Worm (Caenorhabditis elegans) whole organism, young adult: ENCODE data around the gene lap-1.

Source experiments
- B0261.1 ChIP-seq: sonication (generic microtip); optimal IDR thresholded peaks from 2 replicates; lab custom pipeline; 2016; ENCODE audit warnings: mild to moderate bottlenecking, missing genetic modification characterization, moderate library complexity, missing compliant biosample characterization
- B0336.3 ChIP-seq: fragments of 200-800 bp; sonication (Bioruptor generic); IDR thresholded peaks from 2 replicates; pipeline ENCODE4 v1.3.6; 2022; ENCODE audit warnings: missing genetic modification characterization, missing compliant biosample characterization
- D2030.7 ChIP-seq: fragments of 200-800 bp; sonication (Bioruptor generic); IDR thresholded peaks from 2 replicates; pipeline ENCODE4 v1.3.6; 2022; ENCODE audit warnings: missing genetic modification reagents, missing genetic modification characterization, missing compliant biosample characterization
- F10E7.11 ChIP-seq: sonication (generic microtip); optimal IDR thresholded peaks from 2 replicates; lab custom pipeline; 2017; ENCODE audit warnings: mild to moderate bottlenecking, missing genetic modification characterization, moderate library complexity, missing compliant biosample characterization
- F22D6.2 ChIP-seq: sonication (generic microtip); optimal IDR thresholded peaks from 2 replicates; lab custom pipeline; 2016; ENCODE audit warnings: mild to moderate bottlenecking, missing genetic modification characterization, missing compliant biosample characterization
- F23B12.7 ChIP-seq: sonication (generic microtip); optimal IDR thresholded peaks from 2 replicates; lab custom pipeline; 2017; ENCODE audit warnings: missing genetic modification characterization, mild to moderate bottlenecking, missing compliant biosample characterization, antibody characterized with exemption, moderate library complexity; ENCODE audit not compliant: insufficient read depth
- F49E8.2 ChIP-seq: sonication (generic microtip); optimal IDR thresholded peaks from 3 replicates; lab custom pipeline; 2017; ENCODE audit warnings: missing genetic modification characterization, mild to moderate bottlenecking, missing compliant biosample characterization, antibody characterized with exemption, moderate library complexity; ENCODE audit not compliant: insufficient read depth
- F55B11.4 ChIP-seq: sonication (generic microtip); optimal IDR thresholded peaks from 2 replicates; lab custom pipeline; 2016; ENCODE audit warnings: missing compliant biosample characterization, missing genetic modification characterization, borderline replicate concordance; ENCODE audit not compliant: insufficient read depth
- F57C9.4 ChIP-seq: sonication (generic microtip); optimal IDR thresholded peaks from 2 replicates; lab custom pipeline; 2017; ENCODE audit warnings: mild to moderate bottlenecking, missing genetic modification characterization, missing compliant biosample characterization
- T26A5.8 ChIP-seq: sonication (generic microtip); optimal IDR thresholded peaks from 2 replicates; lab custom pipeline; 2016; ENCODE audit warnings: missing genetic modification characterization, missing compliant biosample characterization
- Y56A3A.18 ChIP-seq: fragments of 200-800 bp; sonication (Bioruptor generic); IDR thresholded peaks from 2 replicates; pipeline ENCODE4 v1.3.6; 2022; ENCODE audit warnings: missing genetic modification reagents, missing genetic modification characterization, missing compliant biosample characterization
- Y67H2A.10 ChIP-seq: fragments of 200-800 bp; sonication (Bioruptor generic); conservative IDR thresholded peaks from 2 replicates; pipeline ENCODE4 v1.3.6; 2022; ENCODE audit warnings: missing genetic modification reagents, missing genetic modification characterization, missing compliant biosample characterization
- ZK185.1 ChIP-seq: sonication (generic microtip); optimal IDR thresholded peaks from 2 replicates; lab custom pipeline; 2016; ENCODE audit warnings: mild to moderate bottlenecking, missing genetic modification characterization, missing compliant biosample characterization; ENCODE audit not compliant: poor library complexity, severe bottlenecking
- akir-1 ChIP-seq: fragments of 200-800 bp; sonication (Bioruptor generic); optimal IDR thresholded peaks from 2 replicates; lab custom pipeline; 2018; ENCODE audit warnings: mild to moderate bottlenecking, missing genetic modification characterization, moderate library complexity, missing compliant biosample characterization
- aptf-3 ChIP-seq: fragments of 200-800 bp; sonication (Bioruptor generic); IDR thresholded peaks from 2 replicates; pipeline ENCODE4 v1.3.6; 2022; ENCODE audit warnings: missing genetic modification characterization, missing compliant biosample characterization
- athp-1 ChIP-seq: sonication (generic microtip); optimal IDR thresholded peaks from 2 replicates; lab custom pipeline; 2017; ENCODE audit warnings: mild to moderate bottlenecking, missing genetic modification characterization, missing compliant biosample characterization
- attf-5 ChIP-seq: fragments of 200-800 bp; sonication (Bioruptor generic); optimal IDR thresholded peaks from 2 replicates; lab custom pipeline; 2018; ENCODE audit warnings: mild to moderate bottlenecking, missing genetic modification characterization, missing compliant biosample characterization
- attf-6 ChIP-seq: fragments of 200-800 bp; sonication (Bioruptor generic); IDR thresholded peaks from 2 replicates; pipeline ENCODE4 v1.3.6; 2022; ENCODE audit warnings: missing genetic modification reagents, missing genetic modification characterization, missing compliant biosample characterization
- ccch-3 ChIP-seq: fragments of 200-800 bp; sonication (Bioruptor generic); optimal IDR thresholded peaks from 2 replicates; lab custom pipeline; 2018; ENCODE audit warnings: mild to moderate bottlenecking, missing genetic modification characterization, missing compliant biosample characterization
- ceh-100 ChIP-seq: fragments of 200-800 bp; sonication (Bioruptor generic); IDR thresholded peaks from 2 replicates; pipeline ENCODE4 v1.3.6; 2022; ENCODE audit warnings: missing genetic modification reagents, missing genetic modification characterization, missing compliant biosample characterization
- ceh-91 ChIP-seq: fragments of 200-800 bp; sonication (Bioruptor generic); IDR thresholded peaks from 2 replicates; pipeline ENCODE4 v1.3.6; 2022; ENCODE audit warnings: missing genetic modification reagents, missing genetic modification characterization, missing compliant biosample characterization
- chd-7 ChIP-seq: sonication (generic microtip); optimal IDR thresholded peaks from 2 replicates; lab custom pipeline; 2016; ENCODE audit warnings: mild to moderate bottlenecking, missing genetic modification characterization, moderate library complexity, missing compliant biosample characterization
- die-1 ChIP-seq: sonication (generic microtip); optimal IDR thresholded peaks from 2 replicates; lab custom pipeline; 2016; ENCODE audit warnings: missing genotype, mild to moderate bottlenecking, missing genetic modification characterization, missing compliant biosample characterization
- dox-1 ChIP-seq: fragments of 200-800 bp; sonication (Bioruptor generic); IDR thresholded peaks from 2 replicates; pipeline ENCODE4 v1.3.6; 2022; ENCODE audit warnings: missing genetic modification reagents, missing genetic modification characterization, missing compliant biosample characterization
- dpl-1 ChIP-seq: fragments of 150-350 bp; optimal IDR thresholded peaks from 2 replicates; lab custom pipeline; 2014; ENCODE audit warnings: missing biosample characterization, missing genetic modification reagents, missing genetic modification characterization
- efl-1 ChIP-seq: fragments of 150-350 bp; optimal IDR thresholded peaks from 2 replicates; lab custom pipeline; 2014; ENCODE audit warnings: missing biosample characterization, missing genetic modification reagents, missing genetic modification characterization
- egl-44 ChIP-seq: fragments of 200-800 bp; sonication (Bioruptor generic); IDR thresholded peaks from 2 replicates; pipeline ENCODE4 v1.3.6; 2022; ENCODE audit warnings: missing genetic modification reagents, missing genetic modification characterization, missing compliant biosample characterization
- egrh-3 ChIP-seq: fragments of 200-800 bp; sonication (Bioruptor generic); IDR thresholded peaks from 2 replicates; pipeline ENCODE4 v1.3.6; 2022; ENCODE audit warnings: missing genetic modification reagents, missing genetic modification characterization, missing compliant biosample characterization
- hlh-12 ChIP-seq: sonication (generic microtip); optimal IDR thresholded peaks from 2 replicates; lab custom pipeline; 2016; ENCODE audit warnings: missing genetic modification characterization, missing compliant biosample characterization
- hlh-26 ChIP-seq: fragments of 200-800 bp; sonication (Bioruptor generic); conservative IDR thresholded peaks from 2 replicates; pipeline ENCODE4 v1.3.6; 2022; ENCODE audit warnings: missing genetic modification reagents, missing genetic modification characterization, missing compliant biosample characterization
- hrde-1 ChIP-seq: sonication (generic microtip); optimal IDR thresholded peaks from 2 replicates; lab custom pipeline; 2016; ENCODE audit warnings: missing genetic modification characterization, mild to moderate bottlenecking, missing compliant biosample characterization, moderate library complexity, missing genotype, missing genetic modification reagents, borderline replicate concordance
- lag-1 ChIP-seq: fragments of 200-800 bp; sonication (Bioruptor generic); IDR thresholded peaks from 2 replicates; pipeline ENCODE4 v1.3.6; 2022; ENCODE audit warnings: missing genetic modification reagents, missing genetic modification characterization, missing compliant biosample characterization
- let-526 ChIP-seq: fragments of 200-800 bp; sonication (Bioruptor generic); IDR thresholded peaks from 2 replicates; pipeline ENCODE4 v1.3.6; 2022; ENCODE audit warnings: missing genetic modification reagents, missing genetic modification characterization, missing compliant biosample characterization
- lin-26 ChIP-seq: fragments of 200-800 bp; sonication (Bioruptor generic); IDR thresholded peaks from 2 replicates; pipeline ENCODE4 v1.3.6; 2022; ENCODE audit warnings: missing genetic modification reagents, missing genetic modification characterization, missing compliant biosample characterization
- lin-35 ChIP-seq, 3 experiments: fragments of 150-350 bp in 2 of 3; sonication (generic microtip) in 1 of 3; optimal IDR thresholded peaks; 2 replicates each; lab custom pipeline; 2014 to 2018; ENCODE audit warnings: missing biosample characterization in 3 of 3, missing genetic modification characterization in 3 of 3, missing genetic modification reagents in 3 of 3
- lin-54 ChIP-seq: fragments of 200-800 bp; sonication (Bioruptor generic); optimal IDR thresholded peaks from 2 replicates; lab custom pipeline; 2018; ENCODE audit warnings: mild to moderate bottlenecking, missing genetic modification characterization, missing compliant biosample characterization
- madf-10 ChIP-seq: sonication (generic microtip); optimal IDR thresholded peaks from 2 replicates; lab custom pipeline; 2016; ENCODE audit warnings: mild to moderate bottlenecking, missing genetic modification characterization, missing compliant biosample characterization
- mel-28 ChIP-seq: sonication (generic microtip); optimal IDR thresholded peaks from 2 replicates; lab custom pipeline; 2016; ENCODE audit warnings: borderline replicate concordance, mild to moderate bottlenecking, missing genetic modification characterization, missing compliant biosample characterization
- nhr-179 ChIP-seq: sonication (generic microtip); optimal IDR thresholded peaks from 2 replicates; lab custom pipeline; 2016; ENCODE audit warnings: mild to moderate bottlenecking, missing genetic modification characterization, missing compliant biosample characterization
- nhr-80 ChIP-seq: sonication (generic microtip); optimal IDR thresholded peaks from 2 replicates; lab custom pipeline; 2016; ENCODE audit warnings: missing genetic modification characterization, missing compliant biosample characterization
- repo-1 ChIP-seq: sonication (generic microtip); optimal IDR thresholded peaks from 2 replicates; lab custom pipeline; 2017; ENCODE audit warnings: mild to moderate bottlenecking, missing genetic modification characterization, missing compliant biosample characterization
- snpc-1.1 ChIP-seq: sonication (generic microtip); optimal IDR thresholded peaks from 2 replicates; lab custom pipeline; 2017; ENCODE audit warnings: missing genetic modification characterization, mild to moderate bottlenecking, missing compliant biosample characterization, antibody characterized with exemption, moderate library complexity, missing genotype, missing genetic modification reagents; ENCODE audit not compliant: insufficient read depth
- unc-62 ChIP-seq: fragments of 150-350 bp; optimal IDR thresholded peaks from 2 replicates; lab custom pipeline; 2014; ENCODE audit warnings: missing biosample characterization, missing genetic modification reagents, missing genetic modification characterization
- xnd-1 ChIP-seq: sonication (generic microtip); optimal IDR thresholded peaks from 2 replicates; lab custom pipeline; 2016; ENCODE audit warnings: missing genotype, missing genetic modification reagents, missing genetic modification characterization, missing compliant biosample characterization
- ztf-22 ChIP-seq: fragments of 200-800 bp; sonication (Bioruptor generic); optimal IDR thresholded peaks from 2 replicates; lab custom pipeline; 2018; ENCODE audit warnings: mild to moderate bottlenecking, missing genetic modification characterization, moderate library complexity, missing compliant biosample characterization
- ztf-25 ChIP-seq: fragments of 200-800 bp; sonication (Bioruptor generic); IDR thresholded peaks from 2 replicates; pipeline ENCODE4 v1.3.6; 2022; ENCODE audit warnings: missing genetic modification reagents, missing genetic modification characterization, missing compliant biosample characterization
- ztf-26 ChIP-seq: sonication (generic microtip); optimal IDR thresholded peaks from 2 replicates; lab custom pipeline; 2017; ENCODE audit warnings: missing genetic modification characterization, missing compliant biosample characterization
- ztf-28 ChIP-seq: fragments of 200-800 bp; sonication (Bioruptor generic); IDR thresholded peaks from 2 replicates; pipeline ENCODE4 v1.3.6; 2022; ENCODE audit warnings: missing genetic modification reagents, missing genetic modification characterization, missing compliant biosample characterization

lap-1 gene

ce11 chrIII:8443557-8444131 is 41.9 kb upstream of the lap-1 start, which contains the start of gene ufbp-1 (continued):
- TF ChIP-seq T26A5.8, result peak; percentile 77
- peak in 1 of 3 experiments; percentile 61 for TF ChIP-seq lin-35 (GFP tag; optimal IDR thresholded peaks at IDR 0.05; lab: Kevin White, UChicago)
- TF ChIP-seq ceh-91 (GFP tag; lab: Robert Waterston, UW), result no peak
- TF ChIP-seq lag-1, result 0 out of 2 replicates have a peak, but pooled peaks have one; percentile 8
- no peak for TF ChIP-seq xnd-1
- TF ChIP-seq athp-1 (tag; lab: Kevin White, UChicago), result peak; percentile 94
- no peak for TF ChIP-seq attf-6 (GFP tag; lab: Robert Waterston, UW)
- peak; percentile 80 for TF ChIP-seq egl-44 (GFP tag; lab: Robert Waterston, UW)
- TF ChIP-seq lin-54, result peak; percentile 88
- no peak for TF ChIP-seq unc-62 (GFP tag; lab: Kevin White, UChicago)
- peak; percentile 57 for TF ChIP-seq madf-10 (tag; lab: Kevin White, UChicago)
- TF ChIP-seq dpl-1 (GFP tag; lab: Kevin White, UChicago), result no peak
- TF ChIP-seq akir-1 (GFP tag; lab: Kevin White, UChicago), result peak; percentile 27
- TF ChIP-seq egrh-3, result no peak
- TF ChIP-seq die-1, result no peak
- TF ChIP-seq ztf-26 (tag; lab: Kevin White, UChicago), result peak; percentile 87
- no peak for TF ChIP-seq let-526 (GFP tag; lab: Robert Waterston, UW)
- TF ChIP-seq ceh-100 (GFP tag; lab: Robert Waterston, UW), result peak; percentile 22; the same call in 1 of the 2 replicates
- peak; percentile 70 for TF ChIP-seq dox-1 (GFP tag; lab: Robert Waterston, UW)
- no peak for TF ChIP-seq F49E8.2 (tag; lab: Kevin White, UChicago)
- peak; percentile 70 for TF ChIP-seq lin-26 (GFP tag; lab: Robert Waterston, UW)
- no peak for TF ChIP-seq ztf-28 (GFP tag; lab: Robert Waterston, UW)
- no peak for TF ChIP-seq hrde-1 (tag; lab: Kevin White, UChicago)
- peak; percentile 96 for TF ChIP-seq repo-1 (tag; lab: Kevin White, UChicago)
- TF ChIP-seq hlh-12 (tag; lab: Kevin White, UChicago), result no peak
- TF ChIP-seq nhr-179 (tag; lab: Kevin White, UChicago), result no peak
- no peak for TF ChIP-seq F22D6.2 (tag; lab: Kevin White, UChicago)
- no peak for TF ChIP-seq mel-28 (tag; lab: Kevin White, UChicago)
- no peak for TF ChIP-seq snpc-1.1 (tag; lab: Kevin White, UChicago)
- TF ChIP-seq F57C9.4, result peak; percentile 75
- TF ChIP-seq F10E7.11 (tag; lab: Kevin White, UChicago), result peak; percentile 83
- TF ChIP-seq B0261.1 (tag; lab: Kevin White, UChicago), result peak; percentile 34
- peak; percentile 44 for TF ChIP-seq nhr-80 (tag; lab: Kevin White, UChicago)
- TF ChIP-seq B0336.3 (GFP tag; lab: Robert Waterston, UW), result peak; percentile 91
- TF ChIP-seq ztf-25 (GFP tag; lab: Robert Waterston, UW), result no peak
- peak; percentile 59 for TF ChIP-seq ztf-22
- TF ChIP-seq Y56A3A.18 (GFP tag; lab: Robert Waterston, UW), result peak; percentile 91
- TF ChIP-seq ZK185.1 (tag; lab: Kevin White, UChicago), result peak; percentile 27
- no peak for TF ChIP-seq efl-1
- TF ChIP-seq D2030.7, result no peak
- no peak for TF ChIP-seq hlh-26 (GFP tag; lab: Robert Waterston, UW)
- TF ChIP-seq F55B11.4 (tag; lab: Kevin White, UChicago), result no peak
- TF ChIP-seq F23B12.7 (tag; lab: Kevin White, UChicago), result peak; percentile 56
- peak; percentile 86 for TF ChIP-seq attf-5
- peak; percentile 91 for TF ChIP-seq chd-7 (tag; lab: Kevin White, UChicago)
- TF ChIP-seq aptf-3 (GFP tag; lab: Robert Waterston, UW), result no peak
- peak; percentile 54 for TF ChIP-seq ccch-3
- TF ChIP-seq Y67H2A.10 (GFP tag; lab: Robert Waterston, UW), result no peak
